Fruit fly (Drosophila melanogaster): ENCODE results near the gene abd-A.
A peak's percentile ranks its signal among the peaks of the same experiment; 100 is the strongest.

Gene abd-A

DNA sequence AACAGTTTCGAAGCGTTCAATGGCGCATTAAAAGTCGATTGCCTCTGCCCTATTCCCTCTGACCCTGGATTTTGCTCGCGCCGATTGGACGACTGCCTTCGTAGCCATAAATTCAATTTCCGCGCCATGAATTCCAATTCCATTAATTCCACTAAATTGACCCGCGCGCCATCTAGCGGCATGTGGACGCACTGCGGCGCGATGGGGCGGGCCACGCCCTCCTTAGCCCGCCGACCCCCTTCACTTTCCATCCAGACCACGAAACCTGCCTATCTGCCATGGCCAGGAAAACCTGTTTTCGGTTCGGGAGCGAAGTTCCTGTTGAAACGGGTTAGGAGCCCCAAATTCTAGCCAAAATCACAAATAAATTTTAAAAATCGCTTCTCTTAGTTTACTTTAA lies 47.4 kb downstream of the abd-A start (continued):
- TF ChIP-seq Atf6 (GFP tag; IDR thresholded peaks at IDR 0.05) (no peak), CG4360 (GFP tag; IDR thresholded peaks at IDR 0.05) (no peak), wor (GFP tag; IDR thresholded peaks at IDR 0.05) (no peak), slou (GFP tag; optimal IDR thresholded peaks at IDR 0.05) (no peak), CG1529 (GFP tag; optimal IDR thresholded peaks at IDR 0.05) (no peak), ERR (GFP tag; optimal IDR thresholded peaks at IDR 0.05) (no peak), CrebB (tag; optimal IDR thresholded peaks at IDR 0.05) (no peak), lab (GFP tag; optimal IDR thresholded peaks at IDR 0.05) (no peak), E2f2 (GFP tag; IDR thresholded peaks at IDR 0.05) (peak; percentile 75), CG13287 (GFP tag; IDR thresholded peaks at IDR 0.05; ENCODE audit: partially characterized antibody) (no peak), CG15073 (GFP tag; optimal IDR thresholded peaks at IDR 0.05) (no peak), org-1 (GFP tag; optimal IDR thresholded peaks at IDR 0.05) (no peak), Bdp1 (GFP tag; optimal IDR thresholded peaks at IDR 0.05) (no peak), HLH54F (GFP tag; optimal IDR thresholded peaks at IDR 0.05) (no peak), sima (GFP tag; optimal IDR thresholded peaks at IDR 0.05) (no peak), CG14667 (GFP tag; IDR thresholded peaks at IDR 0.05) (no peak), lbe (GFP tag; optimal IDR thresholded peaks at IDR 0.05) (no peak), CG11456 (GFP tag; IDR thresholded peaks at IDR 0.05) (no peak), tll (GFP tag; optimal IDR thresholded peaks at IDR 0.05) (no peak), p53 (GFP tag; optimal IDR thresholded peaks at IDR 0.05) (no peak), MTF-1 (GFP tag; optimal IDR thresholded peaks at IDR 0.05; ENCODE audit: borderline replicate concordance) (no peak), Trl (optimal IDR thresholded peaks at IDR 0.05) (no peak), Trl (GFP tag; optimal IDR thresholded peaks at IDR 0.05) (no peak), H2.0 (GFP tag; IDR thresholded peaks at IDR 0.05) (no peak), br (optimal IDR thresholded peaks at IDR 0.05) (no peak), CG12744 (GFP tag; optimal IDR thresholded peaks at IDR 0.05) (no peak), PHDP (tag; optimal IDR thresholded peaks at IDR 0.05) (no peak), CG14014 (GFP tag; IDR thresholded peaks at IDR 0.05) (no peak), ab (GFP tag; optimal IDR thresholded peaks at IDR 0.05) (no peak), CG18476 (GFP tag; optimal IDR thresholded peaks at IDR 0.05) (no peak), Rfx (GFP tag; IDR thresholded peaks at IDR 0.05) (peak; percentile 19; the same call in 1 of the 2 replicates), pan (optimal IDR thresholded peaks at IDR 0.05) (no peak), pan (GFP tag; optimal IDR thresholded peaks at IDR 0.05 in 1 of 2, IDR thresholded peaks at IDR 0.05 in 1 of 2) (no peak), Fer1 (GFP tag; optimal IDR thresholded peaks at IDR 0.05) (no peak), CG3407 (GFP tag; optimal IDR thresholded peaks at IDR 0.05) (no peak), Sox102F (GFP tag; optimal IDR thresholded peaks at IDR 0.05) (no peak), zf30C (GFP tag; optimal IDR thresholded peaks at IDR 0.05) (no peak), Nf-YB (GFP tag; optimal IDR thresholded peaks at IDR 0.05) (peak; percentile 7), prd (optimal IDR thresholded peaks at IDR 0.05) (no peak), prd (GFP tag; IDR thresholded peaks at IDR 0.05) (no peak), CG7987 (GFP tag; optimal IDR thresholded peaks at IDR 0.05) (no peak), CG9817 (tag; optimal IDR thresholded peaks at IDR 0.05) (no peak), CG4404 (GFP tag; IDR thresholded peaks at IDR 0.05) (no peak), Chrac-16 (GFP tag; optimal IDR thresholded peaks at IDR 0.05) (no peak), CG2116 (GFP tag; optimal IDR thresholded peaks at IDR 0.05) (no peak), Lpt (GFP tag; optimal IDR thresholded peaks at IDR 0.05) (no peak), Stat92E (GFP tag; optimal IDR thresholded peaks at IDR 0.05) (no peak), CG10543 (GFP tag; optimal IDR thresholded peaks at IDR 0.05) (no peak), dati (GFP tag; IDR thresholded peaks at IDR 0.05) (no peak), fd96Cb (tag; optimal IDR thresholded peaks at IDR 0.05) (no peak), ATbp (GFP tag; optimal IDR thresholded peaks at IDR 0.05) (no peak), CG16815 (GFP tag; optimal IDR thresholded peaks at IDR 0.05) (no peak), tup (GFP tag; optimal IDR thresholded peaks at IDR 0.05) (no peak)
